Worm (Caenorhabditis elegans): ENCODE results near the gene F42A9.11.

Gene F42A9.11

DNA sequence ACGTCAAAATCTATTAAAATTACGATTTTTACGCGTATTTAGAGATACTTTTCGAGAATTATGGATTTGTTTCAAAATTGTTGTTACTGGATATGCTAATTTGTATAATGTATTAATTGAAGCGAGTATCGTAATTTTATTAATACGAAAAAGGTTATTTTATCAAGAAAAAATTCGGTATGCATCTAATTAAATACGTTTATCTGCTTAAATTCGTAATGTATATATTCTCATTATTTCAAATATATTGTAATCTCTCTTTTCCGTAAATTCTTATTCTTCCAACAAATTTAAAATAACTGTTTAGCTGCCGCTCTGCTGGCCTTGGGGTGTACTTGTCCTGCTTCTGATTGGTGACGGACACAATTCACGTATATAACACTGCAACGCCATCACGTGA, 3.6 kb downstream of the F42A9.11 start, which contains the start of gene dgk-4:
dgk-4 (plus strand) TSS at position 301 of the 400 bp plus-strand sequence.
- TF ChIP-seq gei-8 (GFP tag; optimal IDR thresholded peaks at IDR 0.05) = no peak
- no peak for TF ChIP-seq tag-97 (GFP tag; IDR thresholded peaks at IDR 0.05)
- TF ChIP-seq ctbp-1 (GFP tag; IDR thresholded peaks at IDR 0.05) = no peak
- no peak for TF ChIP-seq nhr-76 (tag; optimal IDR thresholded peaks at IDR 0.05)
- TF ChIP-seq zip-11 (GFP tag; IDR thresholded peaks at IDR 0.05) = no peak
- no peak for TF ChIP-seq pqm-1 (tag; optimal IDR thresholded peaks at IDR 0.05)
- no peak for TF ChIP-seq dmd-6 (GFP tag; IDR thresholded peaks at IDR 0.05)
- TF ChIP-seq Y48G9A.11 (GFP tag; IDR thresholded peaks at IDR 0.05) = no peak
- no peak for TF ChIP-seq aly-2 (tag; optimal IDR thresholded peaks at IDR 0.05)
- no peak for TF ChIP-seq ces-1 (GFP tag; optimal IDR thresholded peaks at IDR 0.05)
- TF ChIP-seq F37D6.2 (tag; optimal IDR thresholded peaks at IDR 0.05) = no peak
- no peak for TF ChIP-seq ama-1 (optimal IDR thresholded peaks at IDR 0.05)
- no peak for TF ChIP-seq skn-1 (tag; optimal IDR thresholded peaks at IDR 0.05)
- no peak for TF ChIP-seq hif-1 (tag; optimal IDR thresholded peaks at IDR 0.05)
- TF ChIP-seq unc-62 (GFP tag; optimal IDR thresholded peaks at IDR 0.05 in 1 of 2) = no peak
- no peak for TF ChIP-seq unc-62 (tag; optimal IDR thresholded peaks at IDR 0.05)
- no peak for TF ChIP-seq nhr-25 (tag; optimal IDR thresholded peaks at IDR 0.05; ENCODE audit: borderline replicate concordance, insufficient read depth)
- TF ChIP-seq T20F7.1 (GFP tag; optimal IDR thresholded peaks at IDR 0.05) = no peak
- TF ChIP-seq egl-43 (GFP tag; IDR thresholded peaks at IDR 0.05) = no peak
- no peak for TF ChIP-seq php-3 (GFP tag; IDR thresholded peaks at IDR 0.05)
- no peak for TF ChIP-seq zfp-3 (GFP tag; conservative IDR thresholded peaks at IDR 0.05)

DNA sequence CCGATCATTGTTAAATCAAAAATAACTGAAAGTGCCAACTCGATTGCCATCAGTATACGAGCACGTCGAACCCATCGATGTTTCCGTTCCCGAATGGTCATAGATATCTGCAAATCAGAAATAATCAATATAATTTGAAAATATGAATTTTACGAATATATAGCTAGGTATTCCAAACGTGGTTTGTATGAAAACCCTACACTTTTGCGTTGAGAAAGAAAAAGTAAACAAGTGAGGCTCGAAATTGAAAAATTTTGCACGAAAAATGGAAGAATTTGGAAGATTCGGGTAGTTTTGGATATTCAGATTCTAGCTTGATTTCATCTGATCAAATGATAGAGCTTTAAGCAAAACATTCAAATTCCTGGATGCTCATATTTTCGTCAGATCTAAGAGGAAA, 11.3 kb downstream of the F42A9.11 start, which contains the start of gene F42A9.9:
F42A9.9 (minus strand) TSS at position 101 of the 400 bp plus-strand sequence.
- no peak for TF ChIP-seq nhr-25 (tag; optimal IDR thresholded peaks at IDR 0.05; ENCODE audit: borderline replicate concordance, insufficient read depth)
- TF ChIP-seq sdz-12 (GFP tag; optimal IDR thresholded peaks at IDR 0.05) = no peak
- no peak for TF ChIP-seq snpc-1.2 (GFP tag; IDR thresholded peaks at IDR 0.05)
- TF ChIP-seq zfp-3 (GFP tag; conservative IDR thresholded peaks at IDR 0.05) = no peak
- TF ChIP-seq Y105C5A.15 (GFP tag; IDR thresholded peaks at IDR 0.05) = no peak
- TF ChIP-seq jun-1 (tag; optimal IDR thresholded peaks at IDR 0.05) = no peak
- no peak for TF ChIP-seq set-16 (GFP tag; IDR thresholded peaks at IDR 0.05)
- TF ChIP-seq unc-130 (GFP tag; optimal IDR thresholded peaks at IDR 0.05) = no peak
- TF ChIP-seq nhr-77 (tag; optimal IDR thresholded peaks at IDR 0.05) = no peak
- TF ChIP-seq nhr-28 (tag; optimal IDR thresholded peaks at IDR 0.05) = no peak
- no peak for TF ChIP-seq dve-1 (tag; optimal IDR thresholded peaks at IDR 0.05; ENCODE audit: insufficient read depth)
- no peak for TF ChIP-seq nhr-111 (GFP tag; optimal IDR thresholded peaks at IDR 0.05)
- TF ChIP-seq mxl-3 (GFP tag; optimal IDR thresholded peaks at IDR 0.05) = no peak
- no peak for TF ChIP-seq ztf-11 (tag; optimal IDR thresholded peaks at IDR 0.05)

DNA sequence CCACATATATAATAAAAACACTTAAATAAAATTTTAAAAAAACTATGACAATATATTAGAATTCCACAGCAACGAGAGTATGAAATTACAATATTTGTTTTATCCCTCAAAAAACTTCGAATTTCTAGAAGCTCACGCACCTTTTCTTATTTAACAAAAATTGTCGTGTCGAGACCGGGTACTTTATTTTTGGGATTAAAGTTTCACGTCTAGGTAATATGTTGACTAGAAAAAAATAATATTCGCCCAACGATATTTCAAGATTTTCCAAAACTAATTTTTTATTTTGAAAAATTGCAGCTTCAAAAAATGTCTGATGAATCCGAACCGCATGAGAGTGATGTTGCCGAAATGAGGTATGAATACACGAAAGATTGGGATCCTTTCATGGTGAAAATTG, 17.0 kb downstream of the F42A9.11 start, which contains the start of gene C49C8.3:
C49C8.3 (plus strand) TSS at position 301 of the 400 bp plus-strand sequence.
- TF ChIP-seq cey-2 (tag; optimal IDR thresholded peaks at IDR 0.05; ENCODE audit: borderline replicate concordance, insufficient read depth) = no peak
- no peak for TF ChIP-seq egl-43 (GFP tag; IDR thresholded peaks at IDR 0.05)
- no peak for TF ChIP-seq nhr-25 (tag; optimal IDR thresholded peaks at IDR 0.05; ENCODE audit: borderline replicate concordance, insufficient read depth)
- no peak for TF ChIP-seq ctbp-1 (GFP tag; IDR thresholded peaks at IDR 0.05)
- TF ChIP-seq ztf-11 (tag; optimal IDR thresholded peaks at IDR 0.05) = no peak
- no peak for TF ChIP-seq mxl-2 (GFP tag; conservative IDR thresholded peaks at IDR 0.05)
- no peak for TF ChIP-seq zfp-3 (GFP tag; conservative IDR thresholded peaks at IDR 0.05)
- no peak for TF ChIP-seq dpl-1 (GFP tag; optimal IDR thresholded peaks at IDR 0.05)
- TF ChIP-seq pqm-1 (tag; optimal IDR thresholded peaks at IDR 0.05) = no peak
- no peak for TF ChIP-seq arid-1 (GFP tag; conservative IDR thresholded peaks at IDR 0.05)
- TF ChIP-seq nhr-11 (tag; optimal IDR thresholded peaks at IDR 0.05) = no peak
- TF ChIP-seq ceh-82 (tag; optimal IDR thresholded peaks at IDR 0.05) = no peak
- no peak for TF ChIP-seq spr-1 (tag; optimal IDR thresholded peaks at IDR 0.05)
- TF ChIP-seq zag-1 (tag; optimal IDR thresholded peaks at IDR 0.05) = no peak
- TF ChIP-seq lin-38 (GFP tag; IDR thresholded peaks at IDR 0.05) = no peak
